Worm (Caenorhabditis elegans) whole organism, midembryonic: ENCODE data around the gene dpyd-1.

Experiments used
- T22C8.4 ChIP-seq: fragments of 200-800 bp; sonication (Bioruptor generic); IDR thresholded peaks from 2 replicates; pipeline ENCODE4 v1.3.6; 2022; ENCODE audit warnings: missing genetic modification characterization, missing compliant biosample characterization
- klf-2 ChIP-seq: fragments of 200-800 bp; sonication (Bioruptor generic); conservative IDR thresholded peaks from 2 replicates; pipeline ENCODE4 v1.3.6; 2022; ENCODE audit warnings: missing genetic modification reagents, missing genetic modification characterization, missing compliant biosample characterization
- ztf-23 ChIP-seq: fragments of 200-800 bp; sonication (Bioruptor generic); IDR thresholded peaks from 2 replicates; pipeline ENCODE4 v1.3.6; 2022; ENCODE audit warnings: missing genetic modification reagents, missing genetic modification characterization, missing compliant biosample characterization

- TF ChIP-seq ztf-23 (GFP tag; lab: Robert Waterston, UW) (no peak), klf-2 (GFP tag; lab: Robert Waterston, UW) (no peak), T22C8.4 (GFP tag; lab: Robert Waterston, UW) (no peak)
Observed at ce11 chrX:5479300-5479811, 11.7 kb downstream of the dpyd-1 start, which contains the start of gene dlg-1.
